Fruit fly (Drosophila melanogaster) whole organism: ENCODE measurements around the gene Lip1.

Experiments used
- CG8478 ChIP-seq: fragments of >200 bp; optimal IDR thresholded peaks from 2 replicates; lab custom pipeline; 2018; ENCODE audit warnings: inconsistent platforms
- EcR ChIP-seq, 2 experiments: fragments of >200 bp; optimal IDR thresholded peaks; 2 replicates each; lab custom pipeline; 2017; ENCODE audit warnings: missing biosample characterization in 2 of 2, missing genetic modification characterization in 2 of 2, missing genetic modification reagents in 2 of 2
- pan ChIP-seq: fragments of >200 bp; optimal IDR thresholded peaks from 2 replicates; lab custom pipeline; 2017
- psq ChIP-seq: fragments of >200 bp; optimal IDR thresholded peaks from 2 replicates; lab custom pipeline; 2017
- usp ChIP-seq: fragments of >200 bp; optimal IDR thresholded peaks from 2 replicates; lab custom pipeline; 2017; ENCODE audit warnings: missing biosample characterization, missing genetic modification characterization, mixed read lengths

- TF ChIP-seq pan (lab: Kevin White, UChicago): no peak
- TF ChIP-seq CG8478 (lab: Kevin White, UChicago): no peak
- no peak for TF ChIP-seq EcR (GFP tag; optimal IDR thresholded peaks at IDR 0.05; lab: Kevin White, UChicago)
- TF ChIP-seq psq (lab: Kevin White, UChicago): no peak
- no peak for TF ChIP-seq usp (GFP tag; lab: Kevin White, UChicago)
Observed at dm6 chr2L:10706267-10706666, 4.9 kb upstream of the Lip1 start.
